Worm (Caenorhabditis elegans) whole organism, L4 larva: ENCODE results near the gene egl-46.
A peak's percentile ranks its signal among the peaks of the same experiment; 100 is the strongest.

Source experiments
- F37D6.2 ChIP-seq: sonication (generic microtip); optimal IDR thresholded peaks from 2 replicates; lab custom pipeline; 2016; ENCODE audit warnings: mild to moderate bottlenecking, missing genetic modification characterization, missing compliant biosample characterization
- F44E2.7 ChIP-seq: fragments of 200-800 bp; sonication (Bioruptor generic); IDR thresholded peaks from 2 replicates; pipeline ENCODE4 v2.1.2; 2022; ENCODE audit warnings: missing genetic modification characterization, missing compliant biosample characterization
- T20F7.1 ChIP-seq: fragments of 200-800 bp; sonication (Bioruptor generic); optimal IDR thresholded peaks from 2 replicates; lab custom pipeline; 2018; ENCODE audit warnings: mild to moderate bottlenecking, missing genetic modification characterization, missing compliant biosample characterization
- Y105C5A.15 ChIP-seq: fragments of 200-800 bp; sonication (Bioruptor generic); IDR thresholded peaks from 2 replicates; pipeline ENCODE4 v1.3.6; 2022; ENCODE audit warnings: missing genetic modification characterization, missing compliant biosample characterization
- Y48G9A.11 ChIP-seq: fragments of 200-800 bp; sonication (Bioruptor generic); IDR thresholded peaks from 2 replicates; pipeline ENCODE4 v1.3.6; 2022; ENCODE audit warnings: missing genetic modification reagents, missing genetic modification characterization, missing compliant biosample characterization
- aha-1 ChIP-seq: fragments of 150-350 bp; peaks from one replicate; lab custom pipeline; 2014; ENCODE audit warnings: missing biosample characterization, missing genetic modification characterization
- aly-2 ChIP-seq: sonication (generic microtip); optimal IDR thresholded peaks from 2 replicates; lab custom pipeline; 2018; ENCODE audit warnings: missing biosample characterization, missing genetic modification characterization
- ama-1 ChIP-seq: fragments of 150-350 bp; optimal IDR thresholded peaks from 2 replicates; lab custom pipeline; 2014; ENCODE audit warnings: inconsistent platforms, mixed read lengths
- attf-4 ChIP-seq: sonication (generic microtip); optimal IDR thresholded peaks from 3 replicates; lab custom pipeline; 2017; ENCODE audit warnings: missing biosample characterization, missing genetic modification characterization
- ceh-44 ChIP-seq: fragments of 200-800 bp; sonication (Bioruptor generic); IDR thresholded peaks from 2 replicates; pipeline ENCODE4 v1.3.6; 2022; ENCODE audit warnings: missing genetic modification reagents, missing genetic modification characterization, missing compliant biosample characterization
- ceh-82 ChIP-seq: sonication (generic microtip); optimal IDR thresholded peaks from 2 replicates; lab custom pipeline; 2017; ENCODE audit warnings: missing biosample characterization, missing genetic modification characterization
- dmd-8 ChIP-seq: fragments of 200-800 bp; sonication (Bioruptor generic); IDR thresholded peaks from 2 replicates; pipeline ENCODE4 v1.3.6; 2022; ENCODE audit warnings: missing genetic modification characterization, missing compliant biosample characterization
- dve-1 ChIP-seq: sonication (generic microtip); optimal IDR thresholded peaks from 2 replicates; lab custom pipeline; 2017; ENCODE audit warnings: antibody characterized with exemption, mild to moderate bottlenecking, missing genetic modification characterization, missing compliant biosample characterization; ENCODE audit not compliant: insufficient read depth
- gei-8 ChIP-seq: fragments of 200-800 bp; sonication (Bioruptor generic); optimal IDR thresholded peaks from 2 replicates; lab custom pipeline; 2018; ENCODE audit warnings: mild to moderate bottlenecking, missing genetic modification characterization, missing compliant biosample characterization
- hif-1 ChIP-seq, 2 experiments: sonication (generic microtip); optimal IDR thresholded peaks; 2 replicates each; lab custom pipeline; 2016 to 2017; ENCODE audit warnings: missing compliant biosample characterization in 2 of 2, missing genetic modification characterization in 2 of 2, missing genetic modification reagents in 2 of 2, missing genotype in 2 of 2, mild to moderate bottlenecking in 1 of 2
- hlh-11 ChIP-seq: fragments of 200-800 bp; sonication (Bioruptor generic); optimal IDR thresholded peaks from 2 replicates; lab custom pipeline; 2018; ENCODE audit warnings: mild to moderate bottlenecking, missing genetic modification characterization, missing compliant biosample characterization
- lin-29 ChIP-seq: fragments of 200-800 bp; sonication (Bioruptor generic); IDR thresholded peaks from 2 replicates; pipeline ENCODE4 v1.3.6; 2022; ENCODE audit warnings: missing genetic modification reagents, missing genetic modification characterization, missing compliant biosample characterization
- mdl-1 ChIP-seq, 2 experiments: fragments of 150-350 bp in 1 of 2; sonication (generic microtip) in 1 of 2; optimal IDR thresholded peaks; 2 replicates each; lab custom pipeline; 2014 to 2017; ENCODE audit warnings: missing biosample characterization in 2 of 2, missing genetic modification characterization in 2 of 2
- mes-2 ChIP-seq: sonication (generic microtip); optimal IDR thresholded peaks from 2 replicates; lab custom pipeline; 2016; ENCODE audit warnings: missing genotype, mild to moderate bottlenecking, missing genetic modification characterization, missing compliant biosample characterization; ENCODE audit not compliant: poor library complexity, severe bottlenecking
- mxl-2 ChIP-seq: fragments of 200-800 bp; sonication (Bioruptor generic); conservative IDR thresholded peaks from 2 replicates; pipeline ENCODE4 v1.3.6; 2022; ENCODE audit warnings: missing genetic modification reagents, missing genetic modification characterization, missing compliant biosample characterization
- mxl-3 ChIP-seq: fragments of 200-800 bp; sonication (Bioruptor generic); optimal IDR thresholded peaks from 2 replicates; lab custom pipeline; 2018; ENCODE audit warnings: mild to moderate bottlenecking, missing genetic modification characterization, missing compliant biosample characterization
- nhr-10 ChIP-seq: fragments of 150-350 bp; optimal IDR thresholded peaks from 2 replicates; lab custom pipeline; 2014; ENCODE audit warnings: missing biosample characterization, missing genetic modification characterization
- nhr-11 ChIP-seq: fragments of 150-350 bp; optimal IDR thresholded peaks from 2 replicates; lab custom pipeline; 2014; ENCODE audit warnings: missing biosample characterization, missing genetic modification characterization
- nhr-25 ChIP-seq: sonication (generic microtip); optimal IDR thresholded peaks from 2 replicates; lab custom pipeline; 2017; ENCODE audit warnings: missing genetic modification characterization, mild to moderate bottlenecking, missing compliant biosample characterization, antibody characterized with exemption, moderate library complexity, borderline replicate concordance; ENCODE audit not compliant: insufficient read depth
- nhr-28 ChIP-seq: fragments of 150-350 bp; optimal IDR thresholded peaks from 2 replicates; lab custom pipeline; 2014; ENCODE audit warnings: missing biosample characterization, missing genetic modification characterization
- nhr-6 ChIP-seq: fragments of 150-350 bp; optimal IDR thresholded peaks from 2 replicates; lab custom pipeline; 2014; ENCODE audit warnings: missing biosample characterization, missing genetic modification characterization
- pqm-1 ChIP-seq: sonication (generic microtip); optimal IDR thresholded peaks from 2 replicates; lab custom pipeline; 2017; ENCODE audit warnings: missing biosample characterization, missing genetic modification characterization
- set-16 ChIP-seq: fragments of 200-800 bp; sonication (Bioruptor generic); IDR thresholded peaks from 2 replicates; pipeline ENCODE4 v1.3.6; 2022; ENCODE audit warnings: missing genetic modification reagents, missing genetic modification characterization, missing compliant biosample characterization
- snpc-1.2 ChIP-seq: fragments of 200-800 bp; sonication (Bioruptor generic); IDR thresholded peaks from 2 replicates; pipeline ENCODE4 v1.3.6; 2022; ENCODE audit warnings: missing genetic modification reagents, missing genetic modification characterization, missing compliant biosample characterization
- snpc-4 ChIP-seq: fragments of 150-350 bp; optimal IDR thresholded peaks from 2 replicates; lab custom pipeline; 2014; ENCODE audit warnings: missing biosample characterization, missing genetic modification characterization
- tag-97 ChIP-seq: fragments of 200-800 bp; sonication (Bioruptor generic); IDR thresholded peaks from 2 replicates; pipeline ENCODE4 v1.3.6; 2022; ENCODE audit warnings: missing genetic modification characterization, missing compliant biosample characterization
- unc-130 ChIP-seq: sonication (generic microtip); optimal IDR thresholded peaks from 2 replicates; lab custom pipeline; 2016; ENCODE audit warnings: missing genetic modification reagents, missing genetic modification characterization, missing compliant biosample characterization
- unc-39 ChIP-seq: sonication (generic microtip); optimal IDR thresholded peaks from 2 replicates; lab custom pipeline; 2017; ENCODE audit warnings: missing biosample characterization, missing genetic modification characterization
- unc-62 ChIP-seq, 3 experiments: fragments of 150-350 bp in 1 of 3; sonication (generic microtip); optimal IDR thresholded peaks in 2 of 3; peaks in 1 of 3; 1 replicate in 1 of 3; 2 replicates in 2 of 3; lab custom pipeline; 2014 to 2017; ENCODE audit warnings: missing biosample characterization in 3 of 3, missing genetic modification characterization in 3 of 3, missing genetic modification reagents in 3 of 3, missing genotype in 1 of 3
- zag-1 ChIP-seq: fragments of 150-350 bp; optimal IDR thresholded peaks from 2 replicates; lab custom pipeline; 2014; ENCODE audit warnings: missing biosample characterization, missing genetic modification characterization

egl-46 gene

DNA sequence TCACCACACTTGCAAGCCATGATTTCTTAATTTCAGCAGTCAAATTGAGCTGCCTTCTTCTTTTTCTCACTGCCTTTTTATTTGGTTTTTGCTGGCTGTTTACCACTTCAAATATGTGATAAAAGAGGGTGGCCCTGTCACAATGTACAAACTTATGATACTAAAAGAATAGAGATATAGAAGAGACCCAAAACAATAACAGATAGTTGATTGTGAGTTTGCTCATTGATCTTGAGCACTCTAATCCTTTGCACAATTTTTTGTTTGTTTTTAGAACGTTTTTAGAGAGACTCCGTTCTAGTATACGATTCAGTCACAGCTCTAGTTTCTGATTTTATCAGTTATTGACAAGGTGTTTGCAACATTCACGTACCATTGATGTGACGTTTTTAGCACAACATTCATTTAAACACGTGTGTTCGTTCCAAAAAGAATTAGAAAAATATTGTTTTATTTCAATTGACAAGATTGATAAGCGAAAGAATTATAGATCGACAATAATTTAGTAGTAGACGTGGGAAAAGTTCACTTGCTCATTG is 10.5 kb upstream of the egl-46 start, which contains the start of gene mtl-1 (continued):
- TF ChIP-seq hif-1 (tag; optimal IDR thresholded peaks at IDR 0.05; lab: Kevin White, UChicago) (no peak), mes-2 (tag; lab: Kevin White, UChicago) (no peak), nhr-28 (peak; percentile 78), F37D6.2 (tag; lab: Kevin White, UChicago) (no peak), set-16 (GFP tag; lab: Robert Waterston, UW) (no peak), zag-1 (tag; lab: Kevin White, UChicago) (no peak), attf-4 (tag; lab: Kevin White, UChicago) (no peak), Y105C5A.15 (GFP tag; lab: Robert Waterston, UW) (no peak), snpc-4 (tag; lab: Kevin White, UChicago) (no peak), aha-1 (peak; percentile 55), gei-8 (GFP tag; lab: Kevin White, UChicago) (no peak), nhr-11 (no peak), nhr-6 (tag; lab: Kevin White, UChicago) (no peak), hlh-11 (tag; lab: Kevin White, UChicago) (peak; percentile 32), mxl-3 (GFP tag; lab: Kevin White, UChicago) (peak; percentile 11), nhr-10 (tag; lab: Kevin White, UChicago) (no peak), aly-2 (no peak), dmd-8 (GFP tag; lab: Robert Waterston, UW) (no peak), snpc-1.2 (GFP tag; lab: Robert Waterston, UW) (no peak), lin-29 (GFP tag; lab: Robert Waterston, UW) (no peak), dve-1 (tag; lab: Kevin White, UChicago) (peak; percentile 32), unc-39 (no peak), tag-97 (GFP tag; lab: Robert Waterston, UW) (no peak), pqm-1 (tag; lab: Kevin White, UChicago) (peak; percentile 7), T20F7.1 (peak; percentile 11)

DNA sequence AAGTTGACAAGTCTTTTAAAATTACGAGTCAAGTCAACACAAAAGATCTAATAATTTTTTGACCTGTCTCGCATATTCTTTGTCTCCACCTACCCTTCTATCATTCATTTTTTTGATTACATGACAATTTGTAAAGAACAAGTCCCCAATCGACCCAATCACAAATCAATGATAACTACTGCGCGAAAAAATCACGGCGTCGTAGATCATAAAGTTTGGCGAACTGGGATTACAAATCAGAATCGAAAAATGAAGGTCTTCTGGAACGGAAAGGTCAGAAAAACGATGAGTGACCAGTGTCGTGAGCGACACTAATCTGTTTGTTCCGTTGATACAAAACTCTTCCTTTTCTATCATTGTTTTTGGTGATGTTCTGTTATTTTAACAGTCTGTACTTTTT is 8.7 kb upstream of the egl-46 start:
- TF ChIP-seq ceh-44 (GFP tag; lab: Robert Waterston, UW) = no peak
- no peak for TF ChIP-seq dmd-8 (GFP tag; lab: Robert Waterston, UW)
- no peak for TF ChIP-seq lin-29 (GFP tag; lab: Robert Waterston, UW)
- no peak for TF ChIP-seq mxl-2 (GFP tag; lab: Robert Waterston, UW)
- peak in 1 of 2 experiments; percentile 1 for TF ChIP-seq mdl-1 (tag; optimal IDR thresholded peaks at IDR 0.05; lab: Kevin White, UChicago)
- TF ChIP-seq unc-62 (GFP tag; optimal IDR thresholded peaks at IDR 0.05 in 1 of 2; lab: Kevin White, UChicago) = peak in 1 of 2 experiments; percentile 22
- TF ChIP-seq unc-62 (tag; optimal IDR thresholded peaks at IDR 0.05; lab: Kevin White, UChicago) = no peak
- TF ChIP-seq unc-130 (GFP tag; lab: Kevin White, UChicago) = no peak
- no peak for TF ChIP-seq ama-1
- no peak for TF ChIP-seq Y48G9A.11 (GFP tag; lab: Robert Waterston, UW)
- peak; percentile 16 for TF ChIP-seq nhr-28
- no peak for TF ChIP-seq mes-2 (tag; lab: Kevin White, UChicago)
- TF ChIP-seq nhr-25 = no peak
- no peak for TF ChIP-seq F44E2.7

DNA sequence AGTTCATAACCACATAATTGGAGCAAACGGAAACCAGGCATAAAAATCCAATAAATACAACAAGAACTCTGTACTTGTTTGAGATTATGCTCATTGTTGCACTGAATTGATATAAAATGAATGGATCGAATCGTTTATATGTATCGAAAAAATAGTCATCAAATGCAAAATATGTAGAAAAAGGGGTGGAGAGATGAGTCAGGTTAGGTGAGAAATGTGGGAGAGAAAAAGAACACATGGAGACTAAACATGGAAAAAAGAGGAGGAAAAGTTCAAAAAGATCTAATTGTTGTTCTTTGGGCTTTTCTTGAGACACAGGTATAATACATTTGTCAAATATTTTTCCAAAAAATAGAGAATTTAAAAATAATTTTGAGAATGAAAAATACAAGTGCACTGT is 7.0 kb upstream of the egl-46 start, which contains the start of gene K11G9.5:
Gene K11G9.5 (minus strand): TSS at position 101 of the 400 bp plus-strand sequence.
- TF ChIP-seq ceh-82 (tag; lab: Kevin White, UChicago) = no peak

DNA sequence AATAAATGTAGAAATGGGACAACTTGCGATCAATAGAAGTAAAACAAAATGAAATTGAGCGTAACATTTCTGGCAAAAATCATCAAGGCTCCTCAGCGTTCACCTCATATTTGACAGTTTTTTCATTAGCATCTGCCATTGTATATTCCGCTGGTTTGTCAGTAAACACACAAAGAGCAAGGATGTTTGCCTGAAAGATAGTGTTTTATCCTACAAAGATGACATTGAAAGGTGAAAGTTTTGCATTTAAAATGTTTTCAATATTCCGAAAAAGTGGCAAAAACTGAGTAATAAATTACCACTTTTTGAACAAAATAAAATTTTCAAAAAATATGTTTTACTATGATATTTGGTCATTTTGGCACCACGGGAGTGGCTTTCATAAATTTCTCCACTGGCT is 4.6 kb upstream of the egl-46 start:
- TF ChIP-seq unc-62 (GFP tag; optimal IDR thresholded peaks at IDR 0.05 in 1 of 2; lab: Kevin White, UChicago) = peak in 1 of 2 experiments; percentile 92
- no peak for TF ChIP-seq unc-62 (tag; optimal IDR thresholded peaks at IDR 0.05; lab: Kevin White, UChicago)
- no peak for TF ChIP-seq Y48G9A.11 (GFP tag; lab: Robert Waterston, UW)
- TF ChIP-seq, all 104 proteins: peak for 1
